Worm (Caenorhabditis elegans): Measurements from ENCODE around the gene Y57A10B.6.
A peak's percentile ranks its signal among the peaks of the same experiment; 100 is the strongest.

Gene Y57A10B.6

ce11 chrII:12406394-12406793, 16.5 kb downstream of the Y57A10B.6 start, which contains the start of gene sre-30:
TSS of gene sre-30 (minus strand) at chrII:12406494.
- TF ChIP-seq efl-1 (optimal IDR thresholded peaks at IDR 0.05) (no peak), efl-1 (GFP tag; optimal IDR thresholded peaks at IDR 0.05 in 1 of 2) (peak in 1 of 2 experiments; percentile 55), vab-15 (tag; optimal IDR thresholded peaks at IDR 0.05) (no peak)

- TF ChIP-seq fkh-8 (tag; optimal IDR thresholded peaks at IDR 0.05) (no peak), C04F5.9 (tag; optimal IDR thresholded peaks at IDR 0.05) (no peak), nhr-71 (tag; optimal IDR thresholded peaks at IDR 0.05) (no peak), ztf-4 (tag; optimal IDR thresholded peaks at IDR 0.05) (no peak), nhr-11 (tag; optimal IDR thresholded peaks at IDR 0.05) (no peak), nhr-237 (tag; optimal IDR thresholded peaks at IDR 0.05) (no peak), elt-2 (tag; optimal IDR thresholded peaks at IDR 0.05) (no peak), jun-1 (tag; optimal IDR thresholded peaks at IDR 0.05) (no peak), egl-27 (tag; optimal IDR thresholded peaks at IDR 0.05) (no peak), aha-1 (tag; optimal IDR thresholded peaks at IDR 0.05) (no peak), xbp-1 (tag; optimal IDR thresholded peaks at IDR 0.05) (no peak), nhr-28 (tag; optimal IDR thresholded peaks at IDR 0.05) (no peak), grh-1 (GFP tag; IDR thresholded peaks at IDR 0.05) (no peak), nhr-85 (tag) (no peak), dsc-1 (tag; optimal IDR thresholded peaks at IDR 0.05) (no peak)
These were observed 18.8 kb downstream of the Y57A10B.6 start, which contains the start of gene sre-31 for ce11 chrII:12408717-12409116. TSS of gene sre-31 (minus strand) at chrII:12408817.

- TF ChIP-seq hlh-17 (GFP tag; optimal IDR thresholded peaks at IDR 0.05; ENCODE audit: borderline replicate concordance) (no peak), jun-1 (tag; optimal IDR thresholded peaks at IDR 0.05) (no peak), sptf-1 (tag; optimal IDR thresholded peaks at IDR 0.05) (no peak), irx-1 (tag; optimal IDR thresholded peaks at IDR 0.05) (no peak), unc-62 (GFP tag; optimal IDR thresholded peaks at IDR 0.05) (no peak), ztf-11 (tag; optimal IDR thresholded peaks at IDR 0.05) (no peak), fkh-8 (tag; optimal IDR thresholded peaks at IDR 0.05) (no peak), nhr-84 (tag; optimal IDR thresholded peaks at IDR 0.05) (no peak), skn-1 (tag; optimal IDR thresholded peaks at IDR 0.05) (no peak), mep-1 (tag; optimal IDR thresholded peaks at IDR 0.05) (no peak)
These were observed 20.2 kb downstream of the Y57A10B.6 start, which contains the start of gene F57G9.3 for ce11 chrII:12410107-12410506. TSS of gene F57G9.3 (minus strand) at chrII:12410207.

- TF ChIP-seq fkh-4 (tag; optimal IDR thresholded peaks at IDR 0.05; ENCODE audit: borderline replicate concordance) (no peak), dsc-1 (tag; optimal IDR thresholded peaks at IDR 0.05) (no peak), nhr-237 (tag; optimal IDR thresholded peaks at IDR 0.05) (no peak), nhr-28 (tag; optimal IDR thresholded peaks at IDR 0.05) (no peak), unc-62 (GFP tag; optimal IDR thresholded peaks at IDR 0.05) (no peak), isw-1 (GFP tag; IDR thresholded peaks at IDR 0.05) (no peak)
These were observed 22.5 kb downstream of the Y57A10B.6 start, which contains the start of gene Y57A10C.1 for ce11 chrII:12412417-12412816. TSS of gene Y57A10C.1 (minus strand) at chrII:12412517.

ce11 chrII:12414805-12415204, 24.9 kb downstream of the Y57A10B.6 start, which contains the start of gene Y57A10C.11:
TSS of gene Y57A10C.11 (minus strand) at chrII:12414905.
- TF ChIP-seq egl-27 (tag; optimal IDR thresholded peaks at IDR 0.05) (no peak), grh-1 (GFP tag; IDR thresholded peaks at IDR 0.05) (no peak), F16B12.6 (tag; optimal IDR thresholded peaks at IDR 0.05) (no peak), nhr-90 (tag; optimal IDR thresholded peaks at IDR 0.05; ENCODE audit: poor library complexity) (no peak), mab-9 (GFP tag; IDR thresholded peaks at IDR 0.05) (no peak), sox-4 (tag; optimal IDR thresholded peaks at IDR 0.05) (no peak), nhr-237 (tag; optimal IDR thresholded peaks at IDR 0.05) (no peak), zip-4 (GFP tag; optimal IDR thresholded peaks at IDR 0.05) (no peak), egl-13 (tag; optimal IDR thresholded peaks at IDR 0.05) (no peak), zag-1 (tag; optimal IDR thresholded peaks at IDR 0.05) (no peak), ceh-8 (GFP tag; optimal IDR thresholded peaks at IDR 0.05) (no peak), nhr-77 (tag; optimal IDR thresholded peaks at IDR 0.05) (no peak), mdl-1 (tag; optimal IDR thresholded peaks at IDR 0.05) (no peak), Y116A8C.19 (tag; optimal IDR thresholded peaks at IDR 0.05; ENCODE audit: borderline replicate concordance) (no peak), aly-2 (tag; optimal IDR thresholded peaks at IDR 0.05) (no peak)
